Fruit fly (Drosophila melanogaster): ENCODE measurements around the gene CG43815.
A peak's percentile ranks its signal among the peaks of the same experiment; 100 is the strongest.

DNA sequence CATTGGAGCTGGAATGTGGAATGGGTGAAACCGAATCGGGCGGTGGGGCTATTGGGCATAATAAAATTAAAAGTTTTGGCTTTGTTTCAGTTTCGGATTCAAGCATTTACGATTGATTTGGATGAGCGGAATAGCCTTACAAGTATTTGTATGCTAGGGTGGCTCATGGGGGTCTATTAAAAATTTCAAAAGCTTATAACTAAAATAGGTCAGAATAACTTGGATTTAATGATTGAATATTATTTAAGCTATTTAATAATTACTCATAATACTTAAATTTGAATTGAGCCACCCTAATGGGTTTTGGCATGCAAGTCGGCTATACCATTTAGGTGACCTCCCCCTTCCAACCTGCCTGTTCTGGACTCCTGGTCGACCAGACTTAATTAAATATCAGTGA lies 16.4 kb upstream of the CG43815 start:
- TF ChIP-seq D1 (tag; optimal IDR thresholded peaks at IDR 0.05) (no peak), CG14655 (GFP tag; optimal IDR thresholded peaks at IDR 0.05) (no peak), CG10348 (GFP tag; IDR thresholded peaks at IDR 0.05) (no peak), CG32121 (GFP tag; IDR thresholded peaks at IDR 0.05) (no peak), rn (GFP tag; IDR thresholded peaks at IDR 0.05) (no peak), CG9948 (tag; optimal IDR thresholded peaks at IDR 0.05) (peak; percentile 23), gl (tag; optimal IDR thresholded peaks at IDR 0.05) (no peak), Snoo (tag; optimal IDR thresholded peaks at IDR 0.05) (no peak), fd96Ca (GFP tag; IDR thresholded peaks at IDR 0.05) (no peak), Ets98B (GFP tag; IDR thresholded peaks at IDR 0.05) (no peak), CG13204 (GFP tag; optimal IDR thresholded peaks at IDR 0.05) (no peak), Pif1A (GFP tag; optimal IDR thresholded peaks at IDR 0.05) (no peak), CG17806 (tag; optimal IDR thresholded peaks at IDR 0.05) (no peak), CG34367 (tag; optimal IDR thresholded peaks at IDR 0.05) (no peak)
